Worm (Caenorhabditis elegans): ENCODE measurements around the gene fln-1.

DNA sequence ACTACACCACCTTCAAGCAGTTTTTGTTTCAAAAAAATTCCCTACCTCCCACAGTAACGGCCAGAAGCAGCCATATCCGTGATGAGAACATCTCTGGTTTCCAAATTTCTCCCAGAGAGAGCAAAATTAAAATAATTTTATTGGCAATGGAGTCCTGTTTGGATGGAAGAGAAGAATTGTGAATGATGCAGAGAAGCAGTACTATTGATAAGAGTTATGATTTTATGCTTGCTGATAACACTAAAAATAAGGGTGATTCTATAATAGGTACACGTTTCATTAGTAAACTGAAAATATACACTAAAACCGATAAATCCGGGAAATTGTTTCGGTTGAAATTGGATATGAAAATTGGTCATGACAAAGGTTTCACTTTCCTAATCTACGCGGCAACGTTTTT lies 55.4 kb downstream of the fln-1 start, which contains the start of gene dsc-4:
- TF ChIP-seq zag-1 (tag; optimal IDR thresholded peaks at IDR 0.05) (no peak), nfya-1 (tag; optimal IDR thresholded peaks at IDR 0.05; ENCODE audit: insufficient read depth) (no peak), fkh-10 (GFP tag; optimal IDR thresholded peaks at IDR 0.05) (no peak), skn-1 (tag; optimal IDR thresholded peaks at IDR 0.05) (no peak), nhr-28 (tag; optimal IDR thresholded peaks at IDR 0.05) (no peak), lin-15B (tag; optimal IDR thresholded peaks at IDR 0.05) (no peak), elt-3 (tag; optimal IDR thresholded peaks at IDR 0.05) (no peak), hmg-11 (tag; optimal IDR thresholded peaks at IDR 0.05) (no peak), nhr-77 (tag; optimal IDR thresholded peaks at IDR 0.05) (no peak), unc-62 (GFP tag; optimal IDR thresholded peaks at IDR 0.05) (no peak), pha-4 (tag; optimal IDR thresholded peaks at IDR 0.05) (no peak), nhr-12 (tag; optimal IDR thresholded peaks at IDR 0.05) (no peak)
